Worm (Caenorhabditis elegans): Measurements from ENCODE around the gene T16G1.7.

- TF ChIP-seq ama-1 (optimal IDR thresholded peaks at IDR 0.05) (no peak), ama-1 (GFP tag; optimal IDR thresholded peaks at IDR 0.05) (no peak), nfya-1 (tag; optimal IDR thresholded peaks at IDR 0.05; ENCODE audit: borderline replicate concordance, insufficient read depth) (no peak), unc-62 (GFP tag; optimal IDR thresholded peaks at IDR 0.05) (no peak)
Observed at ce11 chrV:12924128-12924527, 10.8 kb downstream of the T16G1.7 start, which contains the start of gene pqn-67.

Measured in whole organism, young adult.